Worm (Caenorhabditis elegans): ENCODE data around the gene acr-10.

The acr-10 gene

DNA sequence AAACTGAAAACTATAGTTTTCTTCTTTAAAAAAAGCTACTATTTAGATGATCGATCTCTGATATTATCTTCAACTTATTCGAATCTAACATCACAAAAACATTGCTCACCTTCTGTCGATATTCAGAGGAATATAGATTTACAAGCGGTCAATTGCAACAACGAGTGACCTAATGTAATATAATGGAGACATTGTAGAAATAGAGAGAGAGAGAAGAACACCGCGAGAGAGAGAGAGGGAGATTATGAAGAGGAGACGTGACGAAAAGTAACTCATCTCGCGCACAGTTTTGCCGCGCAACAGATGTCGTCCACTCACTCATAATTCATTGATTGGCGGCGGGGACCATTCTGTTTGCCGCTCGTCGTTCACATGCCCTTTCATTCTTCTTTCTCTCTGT lies 11.7 kb upstream of the acr-10 start:
- TF ChIP-seq unc-62 (GFP tag; optimal IDR thresholded peaks at IDR 0.05), result no peak

- TF ChIP-seq unc-62 (GFP tag; optimal IDR thresholded peaks at IDR 0.05), result no peak
Measured at ce11 chrX:4011919-4012318, 10.1 kb upstream of the acr-10 start, which contains the start of gene mop-25.1. mop-25.1 (plus strand) TSS chrX:4012219.

ce11 chrX:4016113-4016512 lies 6.0 kb upstream of the acr-10 start, which contains the start of gene hrg-1:
hrg-1 (minus strand) TSS chrX:4016221.
- TF ChIP-seq unc-62 (GFP tag; optimal IDR thresholded peaks at IDR 0.05), result no peak

- TF ChIP-seq unc-62 (GFP tag; optimal IDR thresholded peaks at IDR 0.05), result no peak
Measured at ce11 chrX:4017576-4018309, 4.3 kb upstream of the acr-10 start.

ce11 chrX:4018566-4019182 lies 3.4 kb upstream of the acr-10 start:
- TF ChIP-seq unc-62 (GFP tag; optimal IDR thresholded peaks at IDR 0.05), result no peak

ce11 chrX:4061968-4062367 lies 39.9 kb downstream of the acr-10 start:
- no peak for TF ChIP-seq unc-62 (GFP tag; optimal IDR thresholded peaks at IDR 0.05)

DNA sequence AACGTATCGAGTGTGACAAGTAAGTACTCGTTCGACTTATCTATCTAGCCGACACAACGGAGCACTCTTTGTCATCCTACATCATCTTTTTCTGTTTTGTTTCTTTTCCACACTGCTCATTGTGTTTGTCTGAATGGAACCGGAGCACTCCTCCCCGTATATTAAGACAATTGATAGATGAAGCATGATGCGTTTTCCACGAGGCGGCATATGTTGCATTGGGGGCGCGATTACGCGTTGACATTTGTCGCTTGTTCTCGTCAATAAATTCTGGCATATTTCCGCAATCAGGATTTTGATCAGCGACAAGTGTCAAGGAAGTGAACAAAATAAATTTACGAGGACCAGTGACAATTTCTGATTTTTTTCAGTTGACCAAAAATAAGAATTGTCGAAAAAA lies 46.1 kb downstream of the acr-10 start:
- no peak for TF ChIP-seq unc-62 (GFP tag; optimal IDR thresholded peaks at IDR 0.05)

DNA sequence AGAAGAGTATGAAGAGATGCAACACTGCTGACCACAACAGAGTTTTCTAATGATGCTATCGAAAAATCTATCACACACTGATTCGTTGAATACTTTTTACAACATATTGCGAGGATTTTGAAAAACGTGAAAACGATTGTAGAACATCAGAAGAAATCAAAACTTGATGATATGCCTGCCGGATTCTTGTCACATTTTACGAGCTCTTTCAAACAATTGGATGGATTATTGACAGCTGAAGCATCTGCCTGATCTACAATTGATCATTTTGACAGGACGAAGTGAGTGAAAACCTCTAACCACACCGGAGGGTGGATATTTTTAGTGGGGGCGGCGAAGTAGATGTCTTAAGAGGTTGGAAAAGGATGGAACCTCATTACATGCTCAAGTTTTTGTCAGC lies 50.4 kb downstream of the acr-10 start:
- TF ChIP-seq unc-62 (GFP tag; optimal IDR thresholded peaks at IDR 0.05), result no peak

Measured in whole organism, dauer.